Worm (Caenorhabditis elegans) whole organism, L1 larva: Measurements from ENCODE around the gene srt-31.

Experiments used
- C34B4.2 ChIP-seq: sonication (generic microtip); optimal IDR thresholded peaks from 2 replicates; lab custom pipeline; 2017; ENCODE audit warnings: mild to moderate bottlenecking, missing genetic modification characterization, missing compliant biosample characterization
- aly-2 ChIP-seq: fragments of 150-350 bp; optimal IDR thresholded peaks from 2 replicates; lab custom pipeline; 2014; ENCODE audit warnings: missing biosample characterization, missing genetic modification characterization
- blmp-1 ChIP-seq: fragments of 150-350 bp; optimal IDR thresholded peaks from 2 replicates; lab custom pipeline; 2014; ENCODE audit warnings: missing biosample characterization, missing genetic modification characterization
- dsc-1 ChIP-seq: sonication (generic microtip); optimal IDR thresholded peaks from 2 replicates; lab custom pipeline; 2016; ENCODE audit warnings: mild to moderate bottlenecking, missing genetic modification characterization, missing compliant biosample characterization
- efl-1 ChIP-seq, 4 experiments: fragments of 150-350 bp; optimal IDR thresholded peaks in 3 of 4; peaks in 1 of 4; 1 replicate in 1 of 4; 2 replicates in 3 of 4; lab custom pipeline; 2014; ENCODE audit warnings: missing biosample characterization in 2 of 4, missing genetic modification characterization in 2 of 4, missing genetic modification reagents in 2 of 4
- grh-1 ChIP-seq: fragments of 200-800 bp; sonication (Bioruptor generic); IDR thresholded peaks from 2 replicates; pipeline ENCODE4 v1.3.6; 2022; ENCODE audit warnings: missing genetic modification reagents, missing genetic modification characterization, missing compliant biosample characterization
- hlh-17 ChIP-seq: fragments of 200-800 bp; sonication (Bioruptor generic); optimal IDR thresholded peaks from 2 replicates; lab custom pipeline; 2018; ENCODE audit warnings: missing genetic modification characterization, mild to moderate bottlenecking, missing compliant biosample characterization, moderate library complexity, borderline replicate concordance
- jun-1 ChIP-seq: fragments of 150-350 bp; optimal IDR thresholded peaks from 2 replicates; lab custom pipeline; 2014; ENCODE audit warnings: missing biosample characterization, missing genetic modification reagents, missing genetic modification characterization
- lin-13 ChIP-seq: fragments of 150-350 bp; optimal IDR thresholded peaks from 2 replicates; lab custom pipeline; 2014; ENCODE audit warnings: missing biosample characterization, missing genetic modification reagents, missing genetic modification characterization
- lin-14 ChIP-seq: fragments of 200-800 bp; sonication (Bioruptor generic); optimal IDR thresholded peaks from 2 replicates; lab custom pipeline; 2018; ENCODE audit warnings: mild to moderate bottlenecking, missing genetic modification characterization, moderate library complexity, missing compliant biosample characterization
- lir-3 ChIP-seq: sonication (generic microtip); optimal IDR thresholded peaks from 2 replicates; lab custom pipeline; 2016; ENCODE audit warnings: mild to moderate bottlenecking, missing genetic modification characterization, moderate library complexity, missing compliant biosample characterization; ENCODE audit not compliant: poor library complexity
- lsy-2 ChIP-seq, 2 experiments: fragments of 150-350 bp; optimal IDR thresholded peaks; 2 replicates each; lab custom pipeline; 2014; ENCODE audit warnings: missing biosample characterization in 2 of 2, missing genetic modification characterization in 2 of 2
- mep-1 ChIP-seq: fragments of 150-350 bp; optimal IDR thresholded peaks from 2 replicates; lab custom pipeline; 2014; ENCODE audit warnings: missing biosample characterization, missing genetic modification characterization
- nhr-76 ChIP-seq: sonication (generic microtip); optimal IDR thresholded peaks from 2 replicates; lab custom pipeline; 2017; ENCODE audit warnings: missing biosample characterization, missing genetic modification characterization
- nhr-85 ChIP-seq: sonication (generic microtip); peaks from one replicate; lab custom pipeline; 2016; ENCODE audit warnings: missing genetic modification characterization, inconsistent platforms, missing compliant biosample characterization
- pax-3 ChIP-seq: fragments of 200-800 bp; sonication (Bioruptor generic); optimal IDR thresholded peaks from 2 replicates; lab custom pipeline; 2018; ENCODE audit warnings: mild to moderate bottlenecking, missing genetic modification characterization, moderate library complexity, missing compliant biosample characterization
- snu-23 ChIP-seq: sonication (generic microtip); optimal IDR thresholded peaks from 2 replicates; lab custom pipeline; 2016; ENCODE audit warnings: missing genetic modification characterization, missing compliant biosample characterization
- sptf-1 ChIP-seq: fragments of 150-350 bp; optimal IDR thresholded peaks from 2 replicates; lab custom pipeline; 2014; ENCODE audit warnings: missing biosample characterization, missing genetic modification characterization
- sup-37 ChIP-seq: fragments of 200-800 bp; sonication (Bioruptor generic); optimal IDR thresholded peaks from 2 replicates; lab custom pipeline; 2018; ENCODE audit warnings: mild to moderate bottlenecking, missing genetic modification characterization, missing compliant biosample characterization
- swsn-7 ChIP-seq: sonication (generic microtip); optimal IDR thresholded peaks from 2 replicates; lab custom pipeline; 2016; ENCODE audit warnings: missing genetic modification characterization, missing compliant biosample characterization
- unc-62 ChIP-seq: fragments of 150-350 bp; optimal IDR thresholded peaks from 2 replicates; lab custom pipeline; 2014; ENCODE audit warnings: missing biosample characterization, missing genetic modification reagents, missing genetic modification characterization
- unc-86 ChIP-seq: sonication (generic microtip); optimal IDR thresholded peaks from 2 replicates; lab custom pipeline; 2016; ENCODE audit warnings: missing genetic modification characterization, missing compliant biosample characterization
- xbp-1 ChIP-seq: sonication (generic microtip); optimal IDR thresholded peaks from 2 replicates; lab custom pipeline; 2016; ENCODE audit warnings: missing genetic modification characterization, missing compliant biosample characterization

The srt-31 gene

ce11 chrV:512420-512819, 39.7 kb downstream of the srt-31 start, which contains the start of gene srh-37:
TSS of gene srh-37 (minus strand) at chrV:512520.
- no peak for TF ChIP-seq lsy-2 (tag; optimal IDR thresholded peaks at IDR 0.05; lab: Kevin White, UChicago)

- TF ChIP-seq grh-1 (GFP tag; lab: Robert Waterston, UW) (no peak), nhr-85 (tag; lab: Kevin White, UChicago) (peak; percentile 25), unc-62 (GFP tag; lab: Kevin White, UChicago) (no peak), unc-86 (no peak), lin-14 (GFP tag; lab: Kevin White, UChicago) (no peak), efl-1 (optimal IDR thresholded peaks at IDR 0.05; lab: Kevin White, UChicago) (no peak), efl-1 (GFP tag; optimal IDR thresholded peaks at IDR 0.05 in 1 of 2; lab: Kevin White, UChicago) (peak in 1 of 2 experiments; percentile 36), mep-1 (tag; lab: Kevin White, UChicago) (no peak), nhr-76 (tag; lab: Kevin White, UChicago) (no peak)
- TF ChIP-seq, all 84 proteins: peak for 2
Observed at ce11 chrV:519445-519844, 46.8 kb downstream of the srt-31 start, which contains the start of gene nhr-210. TSS of gene nhr-210 (minus strand) at chrV:519545.

- TF ChIP-seq sptf-1 (tag; lab: Kevin White, UChicago) (no peak), sup-37 (no peak), blmp-1 (tag; lab: Kevin White, UChicago) (no peak), dsc-1 (tag; lab: Kevin White, UChicago) (no peak)
Observed at ce11 chrV:521517-521916, 48.8 kb downstream of the srt-31 start, which contains the start of gene srw-107. TSS of gene srw-107 (minus strand) at chrV:521617.

- TF ChIP-seq pax-3 (tag; lab: Kevin White, UChicago) = no peak
- no peak for TF ChIP-seq jun-1 (tag; lab: Kevin White, UChicago)
- TF ChIP-seq aly-2 = no peak
- no peak for TF ChIP-seq swsn-7 (tag; lab: Kevin White, UChicago)
- TF ChIP-seq unc-62 (GFP tag; lab: Kevin White, UChicago) = no peak
- TF ChIP-seq C34B4.2 = no peak
- TF ChIP-seq hlh-17 = no peak
- TF ChIP-seq snu-23 = no peak
- TF ChIP-seq xbp-1 (tag; lab: Kevin White, UChicago) = no peak
- TF ChIP-seq lir-3 = no peak
- TF ChIP-seq lin-13 = no peak
Observed at ce11 chrV:524058-524457, 51.4 kb downstream of the srt-31 start, which contains the start of gene lipl-3. TSS of gene lipl-3 (minus strand) at chrV:524218.
